Worm (Caenorhabditis elegans) whole organism, early embryonic: ENCODE measurements around the gene cosa-1.

Experiments
- F13C5.2 ChIP-seq: sonication (generic microtip); optimal IDR thresholded peaks from 2 replicates; lab custom pipeline; 2017; ENCODE audit warnings: mild to moderate bottlenecking, missing genetic modification characterization, inconsistent platforms, missing compliant biosample characterization
- aly-1 ChIP-seq: sonication (generic microtip); optimal IDR thresholded peaks from 2 replicates; lab custom pipeline; 2016; ENCODE audit warnings: missing genetic modification characterization, missing compliant biosample characterization
- ama-1 ChIP-seq: fragments of 150-350 bp; optimal IDR thresholded peaks from 2 replicates; lab custom pipeline; 2014
- flt-1 ChIP-seq: fragments of 200-800 bp; sonication (Bioruptor generic); IDR thresholded peaks from 2 replicates; pipeline ENCODE4 v1.3.6; 2022; ENCODE audit warnings: missing genetic modification characterization, missing compliant biosample characterization
- hmg-4 ChIP-seq: fragments of 200-800 bp; sonication (Bioruptor generic); optimal IDR thresholded peaks from 2 replicates; lab custom pipeline; 2018; ENCODE audit warnings: mild to moderate bottlenecking, missing genetic modification characterization, missing compliant biosample characterization

ce11 chrIII:2746553-2746952 lies 20.6 kb downstream of the cosa-1 start, which contains the start of gene Y71H2AM.14:
- TF ChIP-seq hmg-4 (GFP tag; lab: Kevin White, UChicago): no peak
- no peak for TF ChIP-seq flt-1 (GFP tag; lab: Robert Waterston, UW)
- TF ChIP-seq ama-1 (lab: Kevin White, UChicago): no peak
- TF ChIP-seq aly-1 (tag; lab: Kevin White, UChicago): no peak
- TF ChIP-seq F13C5.2 (tag; lab: Kevin White, UChicago): no peak
